Worm (Caenorhabditis elegans) whole organism, L2 larva: ENCODE results near the gene tsg-101.

Experiments used
- F13H6.1 ChIP-seq: sonication (generic microtip); optimal IDR thresholded peaks from 2 replicates; lab custom pipeline; 2016; ENCODE audit warnings: missing genetic modification characterization, missing compliant biosample characterization
- R02D3.7 ChIP-seq: fragments of 150-350 bp; optimal IDR thresholded peaks from 2 replicates; lab custom pipeline; 2014; ENCODE audit warnings: missing biosample characterization, missing genetic modification characterization
- Y55F3AM.14 ChIP-seq: fragments of 200-800 bp; sonication (Bioruptor generic); optimal IDR thresholded peaks from 2 replicates; lab custom pipeline; 2018; ENCODE audit warnings: mild to moderate bottlenecking, missing genetic modification characterization, missing compliant biosample characterization
- ZK546.5 ChIP-seq: sonication (generic microtip); optimal IDR thresholded peaks from 2 replicates; lab custom pipeline; 2017; ENCODE audit warnings: missing biosample characterization, missing genetic modification characterization
- alr-1 ChIP-seq: fragments of 150-350 bp; optimal IDR thresholded peaks from 2 replicates; lab custom pipeline; 2014; ENCODE audit warnings: missing biosample characterization, missing genetic modification characterization
- blmp-1 ChIP-seq: sonication (generic microtip); optimal IDR thresholded peaks from 2 replicates; lab custom pipeline; 2017; ENCODE audit warnings: missing genetic modification characterization, mild to moderate bottlenecking, missing compliant biosample characterization, antibody characterized with exemption, moderate library complexity; ENCODE audit not compliant: insufficient read depth
- ceh-16 ChIP-seq: fragments of 150-350 bp; optimal IDR thresholded peaks from 2 replicates; lab custom pipeline; 2014; ENCODE audit warnings: missing biosample characterization, missing genetic modification characterization
- ceh-82 ChIP-seq: fragments of 150-350 bp; optimal IDR thresholded peaks from 2 replicates; lab custom pipeline; 2014; ENCODE audit warnings: missing biosample characterization, missing genetic modification characterization
- crh-2 ChIP-seq: sonication (generic microtip); optimal IDR thresholded peaks from 2 replicates; lab custom pipeline; 2017; ENCODE audit warnings: missing biosample characterization, missing genetic modification characterization
- egl-27 ChIP-seq: sonication (generic microtip); optimal IDR thresholded peaks from 3 replicates; lab custom pipeline; 2017; ENCODE audit warnings: missing biosample characterization, missing genetic modification reagents, missing genetic modification characterization
- elt-1 ChIP-seq: fragments of 150-350 bp; optimal IDR thresholded peaks from 2 replicates; lab custom pipeline; 2014; ENCODE audit warnings: missing biosample characterization, missing genetic modification characterization
- elt-3 ChIP-seq: sonication (generic microtip); optimal IDR thresholded peaks from 2 replicates; lab custom pipeline; 2017; ENCODE audit warnings: missing biosample characterization, missing genetic modification characterization
- fos-1 ChIP-seq: fragments of 150-350 bp; optimal IDR thresholded peaks from 2 replicates; lab custom pipeline; 2014; ENCODE audit warnings: missing biosample characterization, missing genetic modification characterization
- gmeb-1 ChIP-seq: fragments of 150-350 bp; optimal IDR thresholded peaks from 2 replicates; lab custom pipeline; 2014; ENCODE audit warnings: missing biosample characterization, missing genetic modification characterization
- lin-11 ChIP-seq: fragments of 150-350 bp; sonication (generic microtip); optimal IDR thresholded peaks from 2 replicates; lab custom pipeline; 2014; ENCODE audit warnings: missing biosample characterization, missing genetic modification characterization, inconsistent platforms, mixed read lengths
- lin-13 ChIP-seq: fragments of 150-350 bp; optimal IDR thresholded peaks from 2 replicates; lab custom pipeline; 2014; ENCODE audit warnings: missing biosample characterization, missing genetic modification reagents, missing genetic modification characterization
- mbf-1 ChIP-seq: sonication (generic microtip); optimal IDR thresholded peaks from 2 replicates; lab custom pipeline; 2017; ENCODE audit warnings: missing biosample characterization, missing genetic modification characterization
- mdl-1 ChIP-seq, 2 experiments: fragments of 150-350 bp in 1 of 2; sonication (generic microtip) in 1 of 2; optimal IDR thresholded peaks; 2 replicates each; lab custom pipeline; 2017; ENCODE audit warnings: missing biosample characterization in 2 of 2, missing genetic modification characterization in 2 of 2
- nhr-11 ChIP-seq: fragments of 150-350 bp; optimal IDR thresholded peaks from 2 replicates; lab custom pipeline; 2014; ENCODE audit warnings: missing biosample characterization, missing genetic modification characterization
- nhr-129 ChIP-seq: fragments of 150-350 bp; optimal IDR thresholded peaks from 2 replicates; lab custom pipeline; 2014; ENCODE audit warnings: missing biosample characterization, missing genetic modification characterization
- nhr-21 ChIP-seq: fragments of 150-350 bp; optimal IDR thresholded peaks from 2 replicates; lab custom pipeline; 2014; ENCODE audit warnings: missing biosample characterization, missing genetic modification characterization
- nhr-237 ChIP-seq: fragments of 150-350 bp; optimal IDR thresholded peaks from 2 replicates; lab custom pipeline; 2014; ENCODE audit warnings: missing biosample characterization, missing genetic modification characterization
- nhr-25 ChIP-seq: fragments of 150-350 bp; sonication (generic microtip); optimal IDR thresholded peaks from 3 replicates; lab custom pipeline; 2014; ENCODE audit warnings: missing biosample characterization, missing genetic modification characterization
- nhr-77 ChIP-seq: fragments of 150-350 bp; optimal IDR thresholded peaks from 2 replicates; lab custom pipeline; 2014; ENCODE audit warnings: missing biosample characterization, missing genetic modification characterization
- peb-1 ChIP-seq: fragments of 150-350 bp; optimal IDR thresholded peaks from 2 replicates; lab custom pipeline; 2014; ENCODE audit warnings: missing biosample characterization, missing genetic modification characterization
- sem-4 ChIP-seq: fragments of 150-350 bp; optimal IDR thresholded peaks from 2 replicates; lab custom pipeline; 2014; ENCODE audit warnings: missing biosample characterization, missing genetic modification reagents, missing genetic modification characterization
- skn-1 ChIP-seq: sonication (generic microtip); optimal IDR thresholded peaks from 2 replicates; lab custom pipeline; 2017; ENCODE audit warnings: missing biosample characterization, missing genetic modification characterization
- sma-3 ChIP-seq: sonication (generic microtip); optimal IDR thresholded peaks from 2 replicates; lab custom pipeline; 2016; ENCODE audit warnings: missing genetic modification reagents, missing genetic modification characterization, missing compliant biosample characterization
- snpc-4 ChIP-seq: fragments of 150-350 bp; optimal IDR thresholded peaks from 2 replicates; lab custom pipeline; 2014; ENCODE audit warnings: missing biosample characterization, missing genetic modification characterization
- unc-55 ChIP-seq: fragments of 150-350 bp; sonication (generic microtip); optimal IDR thresholded peaks from 3 replicates; lab custom pipeline; 2014; ENCODE audit warnings: missing biosample characterization, missing genetic modification reagents, missing genetic modification characterization
- zag-1 ChIP-seq: fragments of 150-350 bp; optimal IDR thresholded peaks from 2 replicates; lab custom pipeline; 2014; ENCODE audit warnings: missing biosample characterization, missing genetic modification characterization
- ztf-1 ChIP-seq: fragments of 200-800 bp; sonication (Bioruptor generic); conservative IDR thresholded peaks from 2 replicates; pipeline ENCODE4 v1.3.6; 2022; ENCODE audit warnings: missing genetic modification characterization, missing compliant biosample characterization
- ztf-4 ChIP-seq: fragments of 150-350 bp; optimal IDR thresholded peaks from 2 replicates; lab custom pipeline; 2014; ENCODE audit warnings: missing biosample characterization, missing genetic modification characterization

tsg-101 gene

DNA sequence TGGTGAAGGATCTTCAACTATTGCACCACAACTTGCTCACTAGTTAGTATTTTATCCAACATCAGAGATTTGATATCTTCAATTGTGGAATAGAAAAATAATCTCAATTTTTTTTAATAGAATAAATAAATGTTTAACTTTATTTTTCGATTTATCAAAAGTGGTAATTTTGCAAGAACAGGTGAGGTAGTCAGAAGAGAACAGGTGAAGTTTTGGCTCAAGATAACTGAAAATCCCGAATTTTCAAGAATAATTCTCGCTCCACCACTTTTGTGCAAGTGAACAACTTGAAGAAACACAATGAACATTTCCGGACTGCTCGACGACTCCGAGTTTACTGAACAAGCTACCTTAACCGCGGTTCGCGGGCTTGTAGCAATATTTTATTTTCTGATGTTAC, 22.9 kb downstream of the tsg-101 start, which contains the start of gene srz-78:
Gene srz-78 (plus strand): TSS at position 301 of the 400 bp plus-strand sequence.
- TF ChIP-seq blmp-1 (tag; lab: Kevin White, UChicago): no peak
- no peak for TF ChIP-seq ztf-4 (tag; lab: Kevin White, UChicago)
- TF ChIP-seq crh-2: no peak
- no peak for TF ChIP-seq ceh-82 (tag; lab: Kevin White, UChicago)
- TF ChIP-seq nhr-11: no peak
- TF ChIP-seq unc-55 (GFP tag; lab: Kevin White, UChicago): no peak
- TF ChIP-seq lin-11: no peak
- no peak for TF ChIP-seq nhr-129 (tag; lab: Kevin White, UChicago)
- TF ChIP-seq elt-3 (tag; lab: Kevin White, UChicago): no peak
- no peak for TF ChIP-seq nhr-25 (tag; lab: Kevin White, UChicago)
- TF ChIP-seq, all 48 proteins: peak for 0

DNA sequence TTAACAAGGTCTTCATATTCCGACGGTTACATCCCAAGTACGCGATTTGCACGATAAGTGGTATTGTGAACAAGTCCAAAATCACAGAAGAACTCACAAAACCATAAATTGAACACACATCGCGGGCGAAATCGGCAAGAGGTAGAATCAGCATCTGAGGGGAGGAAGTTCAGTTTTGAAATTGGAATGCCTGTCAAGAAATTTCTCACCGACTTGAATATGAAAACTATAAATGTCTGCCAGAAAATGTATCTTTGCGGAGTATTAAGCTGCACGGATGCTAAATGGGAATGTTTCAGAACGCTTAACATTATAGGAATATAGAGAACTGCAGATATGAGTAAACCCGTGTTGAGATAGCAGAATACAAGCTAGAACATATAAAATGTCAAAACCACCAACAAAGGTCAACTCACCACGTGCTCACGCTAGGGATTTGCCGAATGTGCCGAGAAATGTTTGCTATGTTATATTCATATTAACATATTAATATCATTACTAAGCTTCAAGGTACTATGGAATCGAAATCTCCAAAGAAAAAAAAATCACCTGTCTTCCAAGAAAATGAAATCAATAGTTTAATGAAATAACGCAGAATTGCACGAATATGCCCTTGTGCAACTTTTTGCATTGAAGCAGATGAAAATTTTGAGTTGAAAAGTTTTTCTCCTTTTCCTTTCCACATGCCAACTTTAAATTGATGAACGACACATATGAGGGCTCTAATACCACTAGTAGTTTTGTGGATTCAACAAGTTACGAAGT, 32.0 kb downstream of the tsg-101 start, which contains the start of gene srz-82:
Gene srz-82 (plus strand): TSS at position 701 of the 765 bp plus-strand sequence.
- TF ChIP-seq zag-1 (tag; lab: Kevin White, UChicago) (no peak), snpc-4 (tag; lab: Kevin White, UChicago) (no peak), lin-13 (GFP tag; lab: Kevin White, UChicago) (no peak), ztf-1 (GFP tag; lab: Robert Waterston, UW) (no peak)

DNA sequence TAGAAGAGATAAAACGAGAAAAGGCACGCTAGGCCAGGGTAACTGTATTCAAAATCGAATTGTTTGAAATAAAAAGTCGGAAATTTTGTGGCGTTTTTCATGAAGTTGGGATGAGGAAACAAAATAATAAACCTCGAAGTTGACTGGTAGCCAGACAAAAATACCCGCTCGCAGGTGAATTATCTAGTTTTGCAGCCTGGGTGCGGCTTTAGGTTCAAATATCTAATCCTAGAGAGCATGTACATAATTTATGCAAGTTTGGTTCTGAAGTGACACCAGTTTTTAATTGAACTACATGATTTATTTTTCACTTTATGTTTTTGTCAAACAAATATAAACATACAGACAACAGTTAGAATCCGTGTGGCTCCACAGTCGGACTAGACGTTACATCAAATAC, 32.6 kb downstream of the tsg-101 start, which contains the start of gene srz-37:
Gene srz-37 (minus strand): TSS at position 101 of the 400 bp plus-strand sequence.
- TF ChIP-seq gmeb-1 (tag; lab: Kevin White, UChicago) (no peak), unc-55 (GFP tag; lab: Kevin White, UChicago) (no peak), ceh-16 (tag; lab: Kevin White, UChicago) (no peak), sma-3 (no peak), R02D3.7 (tag; lab: Kevin White, UChicago) (no peak), egl-27 (tag; lab: Kevin White, UChicago) (no peak), nhr-11 (no peak), ZK546.5 (tag; lab: Kevin White, UChicago) (no peak), nhr-77 (tag; lab: Kevin White, UChicago) (no peak), sem-4 (tag; lab: Kevin White, UChicago) (no peak), fos-1 (tag; lab: Kevin White, UChicago) (no peak), skn-1 (tag; lab: Kevin White, UChicago) (no peak)

DNA sequence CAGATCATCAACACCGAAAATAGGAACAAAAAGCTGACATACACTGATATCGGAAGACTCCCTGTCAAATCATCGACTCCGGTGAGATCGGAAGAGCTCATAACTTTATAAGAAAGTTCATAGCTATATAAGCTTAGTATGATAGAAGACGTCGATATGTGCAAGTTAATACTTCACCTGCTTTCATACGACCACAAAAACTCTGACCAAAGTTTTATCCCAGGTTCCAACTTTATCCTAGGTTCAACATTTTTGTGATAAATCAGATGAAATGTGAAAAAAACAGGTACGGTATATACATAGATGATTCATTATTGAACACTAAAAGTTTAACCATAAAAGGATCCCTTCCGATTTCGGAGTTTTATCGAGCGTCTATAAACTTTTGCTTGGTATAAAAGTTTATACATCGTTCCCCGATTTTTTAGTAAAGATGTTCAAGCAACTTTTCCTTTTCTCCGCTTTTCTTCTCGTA, 35.4 kb downstream of the tsg-101 start, which contains the start of the genes srz-70 and C09G12.5:
Gene srz-70 (minus strand): TSS at position 101 of the 475 bp plus-strand sequence.
Gene C09G12.5 (plus strand): TSS at position 425 of the 475 bp plus-strand sequence.
- TF ChIP-seq skn-1 (tag; lab: Kevin White, UChicago): no peak
- TF ChIP-seq mbf-1 (tag; lab: Kevin White, UChicago): no peak
- TF ChIP-seq mdl-1 (tag; optimal IDR thresholded peaks at IDR 0.05; lab: Kevin White, UChicago): no peak
- TF ChIP-seq nhr-21 (tag; lab: Kevin White, UChicago): no peak
- no peak for TF ChIP-seq elt-1
- TF ChIP-seq crh-2: no peak
- TF ChIP-seq nhr-77 (tag; lab: Kevin White, UChicago): no peak
- TF ChIP-seq R02D3.7 (tag; lab: Kevin White, UChicago): no peak
- TF ChIP-seq lin-13 (GFP tag; lab: Kevin White, UChicago): no peak
- no peak for TF ChIP-seq Y55F3AM.14 (GFP tag; lab: Kevin White, UChicago)
- no peak for TF ChIP-seq peb-1 (tag; lab: Kevin White, UChicago)
- no peak for TF ChIP-seq nhr-129 (tag; lab: Kevin White, UChicago)
- no peak for TF ChIP-seq ztf-1 (GFP tag; lab: Robert Waterston, UW)
- TF ChIP-seq F13H6.1 (tag; lab: Kevin White, UChicago): no peak
- TF ChIP-seq nhr-237 (tag; lab: Kevin White, UChicago): no peak
- TF ChIP-seq fos-1 (tag; lab: Kevin White, UChicago): no peak

DNA sequence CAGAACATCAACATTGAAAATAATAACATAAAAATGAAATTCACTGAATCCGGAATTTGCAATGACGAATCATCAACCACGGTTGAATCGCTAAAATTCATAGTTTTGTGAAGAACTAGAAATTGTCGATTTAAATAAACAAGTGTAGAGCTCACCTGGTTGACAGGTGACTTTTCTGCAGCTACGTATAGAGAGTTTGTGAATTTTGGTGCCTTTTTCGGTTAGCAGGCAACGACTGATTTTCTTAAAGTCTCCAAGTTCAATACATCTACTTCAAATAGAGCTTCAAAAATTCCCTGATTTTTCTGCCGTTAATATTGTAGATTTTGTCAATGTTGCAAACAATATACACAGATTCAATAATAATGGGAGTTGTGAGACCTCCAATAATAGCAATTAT, 37.2 kb downstream of the tsg-101 start, which contains the start of gene srz-69:
Gene srz-69 (minus strand): TSS at position 101 of the 400 bp plus-strand sequence.
- no peak for TF ChIP-seq alr-1
